Worm (Caenorhabditis elegans): ENCODE data around the gene pigw-1.

- no peak for TF ChIP-seq flt-1 (GFP tag; IDR thresholded peaks at IDR 0.05)
- no peak for TF ChIP-seq ref-1 (GFP tag; conservative IDR thresholded peaks at IDR 0.05)
- TF ChIP-seq klf-2 (GFP tag; conservative IDR thresholded peaks at IDR 0.05), result no peak
- TF ChIP-seq tab-1 (GFP tag; IDR thresholded peaks at IDR 0.05), result no peak
- no peak for TF ChIP-seq cog-1 (tag; optimal IDR thresholded peaks at IDR 0.05)
- TF ChIP-seq T22C8.4 (GFP tag; IDR thresholded peaks at IDR 0.05), result no peak
- TF ChIP-seq ztf-23 (GFP tag; IDR thresholded peaks at IDR 0.05), result no peak
Observed at ce11 chrII:2929846-2930245, 45.1 kb upstream of the pigw-1 start.

All from whole organism, midembryonic.